Worm (Caenorhabditis elegans): ENCODE measurements around the gene ZK792.4.

DNA sequence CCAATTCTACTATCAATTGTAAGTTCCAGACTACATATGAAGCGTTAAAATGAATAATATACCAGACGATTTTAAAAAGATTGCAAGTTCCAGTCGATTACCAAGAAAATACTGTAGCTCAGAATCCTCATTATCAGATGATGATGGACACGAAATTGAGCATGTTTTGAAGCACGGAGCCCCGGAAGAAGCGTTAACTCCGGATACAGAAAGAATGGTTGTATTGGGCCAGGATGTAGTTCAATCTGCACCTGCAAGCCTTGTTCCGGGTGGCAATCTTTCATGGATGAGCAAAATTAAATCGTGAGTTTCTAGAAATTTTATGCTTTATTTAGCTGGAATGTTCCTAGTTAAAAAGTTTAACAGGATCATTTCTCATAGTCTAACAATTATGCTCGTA lies 13.8 kb downstream of the ZK792.4 start, which contains the start of gene atg-4.2:
- TF ChIP-seq elt-3 (tag; optimal IDR thresholded peaks at IDR 0.05) (no peak), nhr-237 (tag; optimal IDR thresholded peaks at IDR 0.05) (no peak), egl-27 (tag; optimal IDR thresholded peaks at IDR 0.05) (no peak), snpc-4 (tag; optimal IDR thresholded peaks at IDR 0.05) (no peak)
